Fruit fly (Drosophila melanogaster) S2 (cell line): ENCODE data around the gene Efhc1.1.
"Not testable (repeated sequence)": the region's sequence is repeated elsewhere in the genome, so short reads cannot be mapped to it uniquely, and the experiment has no call there.

Experiments
- CG8478 ChIP-seq: fragments of >200 bp; optimal IDR thresholded peaks from 2 replicates; lab custom pipeline; 2018
- CTCF ChIP-seq, 2 experiments: fragments of >200 bp; optimal IDR thresholded peaks; 2 replicates each; lab custom pipeline; 2018

- TF ChIP-seq CTCF (optimal IDR thresholded peaks at IDR 0.05; lab: Kevin White, UChicago); CG8478: not testable (repeated sequence)
These were observed 15.6 kb upstream of the Efhc1.1 start, which contains the start of the genes sordd2 and CG15602 for dm6 chrX:15799085-15799557.
